Worm (Caenorhabditis elegans): ENCODE measurements around the gene sra-29.

DNA sequence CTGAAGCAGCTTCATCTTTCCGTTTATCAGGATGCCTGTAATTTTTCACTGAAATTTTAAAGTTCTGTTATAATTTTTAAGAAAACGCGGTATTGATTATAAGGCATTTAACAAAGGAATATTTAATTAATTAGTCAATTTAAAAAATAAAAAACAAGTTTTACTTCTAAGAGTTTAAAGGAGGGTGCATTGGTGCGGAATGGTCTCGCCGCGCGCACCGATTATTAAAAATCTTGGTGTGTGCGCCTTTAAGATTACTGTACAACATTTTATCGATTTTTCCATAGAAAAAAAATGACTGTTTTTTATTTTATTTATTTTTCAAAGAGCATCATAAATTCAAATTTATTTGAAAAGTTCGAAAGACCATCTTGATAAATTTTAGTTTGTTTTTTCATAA, 22.0 kb upstream of the sra-29 start:
- no peak for TF ChIP-seq nhr-12 (tag; optimal IDR thresholded peaks at IDR 0.05)
- no peak for TF ChIP-seq nhr-10 (tag; optimal IDR thresholded peaks at IDR 0.05)
- no peak for TF ChIP-seq lsy-2 (tag; optimal IDR thresholded peaks at IDR 0.05)
- TF ChIP-seq mdl-1 (tag; optimal IDR thresholded peaks at IDR 0.05), result no peak
- no peak for TF ChIP-seq ceh-16 (tag; optimal IDR thresholded peaks at IDR 0.05)
- no peak for TF ChIP-seq snpc-4 (tag; optimal IDR thresholded peaks at IDR 0.05)
- no peak for TF ChIP-seq lin-13 (GFP tag; optimal IDR thresholded peaks at IDR 0.05)
- no peak for TF ChIP-seq nhr-6 (tag; optimal IDR thresholded peaks at IDR 0.05)
- no peak for TF ChIP-seq skn-1 (tag; optimal IDR thresholded peaks at IDR 0.05)

Measured in whole organism, L2 larva.